Worm (Caenorhabditis elegans) whole organism, midembryonic: Measurements from ENCODE around the gene rhr-1.

Source experiments
- T22C8.4 ChIP-seq: fragments of 200-800 bp; sonication (Bioruptor generic); IDR thresholded peaks from 2 replicates; pipeline ENCODE4 v1.3.6; 2022; ENCODE audit warnings: missing genetic modification characterization, missing compliant biosample characterization
- cog-1 ChIP-seq: sonication (generic microtip); optimal IDR thresholded peaks from 2 replicates; lab custom pipeline; 2016; ENCODE audit warnings: missing genetic modification characterization, missing compliant biosample characterization
- flt-1 ChIP-seq: fragments of 200-800 bp; sonication (Bioruptor generic); IDR thresholded peaks from 2 replicates; pipeline ENCODE4 v1.3.6; 2022; ENCODE audit warnings: missing genetic modification characterization, missing compliant biosample characterization
- med-1 ChIP-seq: sonication (generic microtip); optimal IDR thresholded peaks from 2 replicates; lab custom pipeline; 2017; ENCODE audit warnings: missing genetic modification characterization, mild to moderate bottlenecking, missing compliant biosample characterization, antibody characterized with exemption, missing genetic modification reagents; ENCODE audit not compliant: insufficient read depth
- ref-1 ChIP-seq: fragments of 200-800 bp; sonication (Bioruptor generic); conservative IDR thresholded peaks from 2 replicates; pipeline ENCODE4 v1.3.6; 2022; ENCODE audit warnings: missing genetic modification reagents, missing genetic modification characterization, missing compliant biosample characterization

DNA sequence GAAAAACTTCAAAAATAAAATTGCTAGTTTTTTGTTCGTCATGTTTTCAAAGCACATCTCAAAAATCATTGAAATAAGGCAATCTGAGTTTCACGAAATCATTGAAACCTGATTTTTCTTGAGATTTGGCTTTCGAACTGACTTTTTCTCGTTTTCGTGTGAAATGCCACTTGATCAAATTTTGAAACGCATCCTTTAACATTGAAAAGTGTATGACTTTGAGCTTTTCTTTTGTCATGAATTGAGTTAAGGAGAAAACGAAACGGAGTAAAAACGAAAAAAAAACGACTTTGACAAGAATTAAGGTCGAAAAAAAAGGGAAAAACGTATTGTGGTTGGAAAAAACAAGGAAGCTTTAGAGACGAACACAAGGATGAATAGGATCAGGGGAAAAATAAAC is 27.0 kb downstream of the rhr-1 start:
- no peak for TF ChIP-seq ref-1
- no peak for TF ChIP-seq flt-1 (GFP tag; lab: Robert Waterston, UW)
- TF ChIP-seq T22C8.4 (GFP tag; lab: Robert Waterston, UW), result no peak
- no peak for TF ChIP-seq cog-1 (tag; lab: Kevin White, UChicago)
- TF ChIP-seq med-1 (GFP tag; lab: Kevin White, UChicago), result no peak
